Fruit fly (Drosophila melanogaster) whole organism, embryonic: ENCODE results near the gene CG45218.

ENCODE experiments used
- Ada2b ChIP-seq: fragments of 200-800 bp; sonication (Bioruptor generic); IDR thresholded peaks from 2 replicates; pipeline ENCODE4 v1.3.6; 2022; ENCODE audit warnings: missing biosample characterization, missing genetic modification characterization
- CG10209 ChIP-seq: fragments of 200-800 bp; sonication (Bioruptor generic); optimal IDR thresholded peaks from 3 replicates; lab custom pipeline; 2017; ENCODE audit warnings: missing biosample characterization, mild to moderate bottlenecking, missing genetic modification characterization, missing genetic modification reagents
- CG10274 ChIP-seq: fragments of 200-800 bp; sonication (Bioruptor generic); optimal IDR thresholded peaks from 3 replicates; lab custom pipeline; 2017; ENCODE audit warnings: missing biosample characterization, mild to moderate bottlenecking, missing genetic modification characterization
- CG11456 ChIP-seq: fragments of 200-800 bp; sonication (Bioruptor generic); IDR thresholded peaks from 3 replicates; pipeline ENCODE4 v1.3.6; 2022; ENCODE audit warnings: missing biosample characterization, missing genetic modification characterization
- CG12744 ChIP-seq: fragments of 200-800 bp; sonication (Bioruptor generic); optimal IDR thresholded peaks from 2 replicates; lab custom pipeline; 2016; ENCODE audit warnings: missing biosample characterization, missing genetic modification characterization
- CG14441 ChIP-seq: fragments of 200-800 bp; sonication (Bioruptor generic); IDR thresholded peaks from 2 replicates; pipeline ENCODE4 v1.3.6; 2022; ENCODE audit warnings: missing biosample characterization, missing genetic modification characterization
- CG14860 ChIP-seq: fragments of 200-800 bp; sonication (Bioruptor generic); IDR thresholded peaks from 3 replicates; pipeline ENCODE4 v1.3.6; 2022; ENCODE audit warnings: missing biosample characterization, missing genetic modification characterization; ENCODE audit not compliant: partially characterized antibody
- CG15011 ChIP-seq: fragments of 200-800 bp; sonication (Bioruptor generic); optimal IDR thresholded peaks from 3 replicates; lab custom pipeline; 2018; ENCODE audit warnings: missing biosample characterization, mild to moderate bottlenecking, missing genetic modification characterization
- CG17186 ChIP-seq: fragments of 200-800 bp; sonication (Bioruptor generic); optimal IDR thresholded peaks from 3 replicates; lab custom pipeline; 2017; ENCODE audit warnings: missing biosample characterization, missing genetic modification reagents, missing genetic modification characterization
- CG2202 ChIP-seq: fragments of 200-800 bp; sonication (Bioruptor generic); optimal IDR thresholded peaks from 2 replicates; lab custom pipeline; 2018; ENCODE audit warnings: missing biosample characterization, mild to moderate bottlenecking, missing genetic modification characterization
- CG2712 ChIP-seq: fragments of 200-800 bp; optimal IDR thresholded peaks from 3 replicates; lab custom pipeline; 2019; ENCODE audit warnings: missing biosample characterization, mild to moderate bottlenecking, missing genetic modification characterization, moderate library complexity
- CG3281 ChIP-seq: fragments of 200-800 bp; sonication (Bioruptor generic); optimal IDR thresholded peaks from 3 replicates; lab custom pipeline; 2017; ENCODE audit warnings: missing biosample characterization, mild to moderate bottlenecking, missing genetic modification characterization
- CG4820 ChIP-seq: fragments of 200-800 bp; sonication (Bioruptor generic); optimal IDR thresholded peaks from 3 replicates; lab custom pipeline; 2016; ENCODE audit warnings: missing biosample characterization, missing genetic modification characterization
- CG6791 ChIP-seq: fragments of 200-800 bp; sonication (Bioruptor generic); IDR thresholded peaks from 3 replicates; pipeline ENCODE4 v1.3.6; 2022; ENCODE audit warnings: missing biosample characterization, missing genetic modification characterization; ENCODE audit not compliant: partially characterized antibody
- CG8290 ChIP-seq, 3 experiments: fragments of 200-800 bp; sonication (Bioruptor generic); optimal IDR thresholded peaks; 2 replicates each; lab custom pipeline; 2016 to 2019; ENCODE audit warnings: missing biosample characterization in 3 of 3, missing genetic modification characterization in 3 of 3, mild to moderate bottlenecking in 2 of 3, moderate library complexity in 1 of 3
- CG8388 ChIP-seq: fragments of 200-800 bp; sonication (Bioruptor generic); optimal IDR thresholded peaks from 2 replicates; lab custom pipeline; 2019; ENCODE audit warnings: missing biosample characterization, mild to moderate bottlenecking, missing genetic modification characterization, moderate library complexity
- CG8765 ChIP-seq: fragments of 200-800 bp; sonication (Bioruptor generic); IDR thresholded peaks from 2 replicates; pipeline ENCODE4 v1.3.6; 2022; ENCODE audit warnings: missing biosample characterization, missing genetic modification characterization
- CG9215 ChIP-seq: fragments of 200-800 bp; sonication (Bioruptor generic); IDR thresholded peaks from 2 replicates; pipeline ENCODE4 v1.3.6; 2022; ENCODE audit warnings: missing biosample characterization, missing genetic modification characterization
- CG9932 ChIP-seq: fragments of 200-800 bp; sonication (Bioruptor generic); IDR thresholded peaks from 2 replicates; pipeline ENCODE4 v1.3.6; 2022; ENCODE audit warnings: missing biosample characterization, missing genetic modification characterization
- CTCF ChIP-seq: fragments of 200-800 bp; sonication (Bioruptor generic); optimal IDR thresholded peaks from 2 replicates; lab custom pipeline; 2017; ENCODE audit warnings: missing biosample characterization, mild to moderate bottlenecking, missing genetic modification characterization, moderate library complexity
- D ChIP-seq, 2 experiments: fragments of 200-800 bp in 1 of 2; fragments of >200 bp in 1 of 2; sonication (Bioruptor generic) in 1 of 2; optimal IDR thresholded peaks; 2 replicates in 1 of 2; 3 replicates in 1 of 2; lab custom pipeline; 2017; ENCODE audit warnings: mild to moderate bottlenecking in 1 of 2, missing biosample characterization in 1 of 2, missing genetic modification characterization in 1 of 2, missing genetic modification reagents in 1 of 2
- D19B ChIP-seq: fragments of 200-800 bp; sonication (Bioruptor generic); optimal IDR thresholded peaks from 2 replicates; lab custom pipeline; 2017; ENCODE audit warnings: missing biosample characterization, mild to moderate bottlenecking, missing genetic modification characterization
- Dad ChIP-seq: fragments of 200-800 bp; sonication (Bioruptor generic); optimal IDR thresholded peaks from 3 replicates; lab custom pipeline; 2016; ENCODE audit warnings: missing biosample characterization, missing genetic modification characterization
- Dbx ChIP-seq: fragments of 200-800 bp; sonication (Bioruptor generic); IDR thresholded peaks from 3 replicates; pipeline ENCODE4 v1.3.6; 2022; ENCODE audit warnings: missing biosample characterization, missing genetic modification characterization
- Fer2 ChIP-seq: fragments of 200-800 bp; sonication (Bioruptor generic); optimal IDR thresholded peaks from 2 replicates; lab custom pipeline; 2018; ENCODE audit warnings: missing biosample characterization, mild to moderate bottlenecking, missing genetic modification characterization, moderate library complexity
- H2.0 ChIP-seq: fragments of 200-800 bp; sonication (Bioruptor generic); IDR thresholded peaks from 2 replicates; pipeline ENCODE4 v1.3.6; 2022; ENCODE audit warnings: missing biosample characterization, missing genetic modification characterization
- HmgD ChIP-seq: fragments of 200-800 bp; sonication (Bioruptor generic); optimal IDR thresholded peaks from 3 replicates; lab custom pipeline; 2016; ENCODE audit warnings: missing biosample characterization, missing genetic modification characterization
- NC2α ChIP-seq: fragments of 200-800 bp; sonication (Bioruptor generic); optimal IDR thresholded peaks from 2 replicates; lab custom pipeline; 2016; ENCODE audit warnings: missing biosample characterization, missing genetic modification characterization
- Pdp1 ChIP-seq, 2 experiments: fragments of 200-800 bp; sonication (Bioruptor generic); optimal IDR thresholded peaks; 3 replicates each; lab custom pipeline; 2016; ENCODE audit warnings: missing biosample characterization in 2 of 2, missing genetic modification characterization in 2 of 2, mild to moderate bottlenecking in 1 of 2, moderate library complexity in 1 of 2
- Ravus ChIP-seq: fragments of 200-800 bp; sonication (Bioruptor generic); IDR thresholded peaks from 2 replicates; pipeline ENCODE4 v1.3.6; 2022; ENCODE audit warnings: missing biosample characterization, missing genetic modification characterization
- Side ChIP-seq: fragments of 200-800 bp; sonication (Bioruptor generic); optimal IDR thresholded peaks from 2 replicates; lab custom pipeline; 2016; ENCODE audit warnings: missing biosample characterization, missing genetic modification characterization
- Usf ChIP-seq: fragments of 200-800 bp; sonication (Bioruptor generic); optimal IDR thresholded peaks from 2 replicates; lab custom pipeline; 2017; ENCODE audit warnings: missing genotype, missing biosample characterization, missing genetic modification characterization
- al ChIP-seq: fragments of 200-800 bp; sonication (Bioruptor generic); IDR thresholded peaks from 2 replicates; pipeline ENCODE4 v1.3.6; 2022; ENCODE audit warnings: missing biosample characterization, missing genetic modification characterization
- bowl ChIP-seq: fragments of 200-800 bp; sonication (Bioruptor generic); IDR thresholded peaks from 2 replicates; pipeline ENCODE4 v1.3.6; 2022; ENCODE audit warnings: missing biosample characterization, missing genetic modification characterization
- caup ChIP-seq: fragments of 200-800 bp; sonication (Bioruptor generic); optimal IDR thresholded peaks from 3 replicates; lab custom pipeline; 2017; ENCODE audit warnings: missing biosample characterization, mild to moderate bottlenecking, missing genetic modification characterization, moderate library complexity; ENCODE audit not compliant: severe bottlenecking
- crp ChIP-seq, 2 experiments: fragments of 200-800 bp; sonication (Bioruptor generic); optimal IDR thresholded peaks; 2 replicates in 1 of 2; 3 replicates in 1 of 2; lab custom pipeline; 2017; ENCODE audit warnings: missing biosample characterization in 2 of 2, missing genetic modification characterization in 2 of 2, mild to moderate bottlenecking in 1 of 2, moderate library complexity in 1 of 2
- dm ChIP-seq: fragments of 200-800 bp; sonication (Bioruptor generic); optimal IDR thresholded peaks from 3 replicates; lab custom pipeline; 2016; ENCODE audit warnings: missing biosample characterization, missing genetic modification characterization
- exex ChIP-seq: fragments of 200-800 bp; sonication (Bioruptor generic); optimal IDR thresholded peaks from 4 replicates; lab custom pipeline; 2018; ENCODE audit warnings: missing biosample characterization, mild to moderate bottlenecking, missing genetic modification characterization, moderate library complexity
- fru ChIP-seq: fragments of >200 bp; optimal IDR thresholded peaks from 2 replicates; lab custom pipeline; 2017
- gro ChIP-seq: fragments of 200-800 bp; sonication (Bioruptor generic); optimal IDR thresholded peaks from 2 replicates; lab custom pipeline; 2016; ENCODE audit warnings: missing biosample characterization, missing genetic modification characterization
- klu ChIP-seq: fragments of 200-800 bp; sonication (Bioruptor generic); IDR thresholded peaks from 2 replicates; pipeline ENCODE4 v1.3.6; 2022; ENCODE audit warnings: missing biosample characterization, missing genetic modification characterization
- kni ChIP-seq: fragments of 200-800 bp; sonication (Bioruptor generic); optimal IDR thresholded peaks from 3 replicates; lab custom pipeline; 2017; ENCODE audit warnings: mild to moderate bottlenecking, missing biosample characterization, missing genetic modification reagents, missing genetic modification characterization
- mam ChIP-seq: fragments of 200-800 bp; sonication (Bioruptor generic); optimal IDR thresholded peaks from 3 replicates; lab custom pipeline; 2016; ENCODE audit warnings: missing biosample characterization, missing genetic modification characterization
- nom ChIP-seq: fragments of 200-800 bp; sonication (Bioruptor generic); optimal IDR thresholded peaks from 2 replicates; lab custom pipeline; 2017; ENCODE audit warnings: missing biosample characterization, missing genetic modification characterization, mild to moderate bottlenecking, moderate library complexity, missing genetic modification reagents
- pan ChIP-seq, 4 experiments: fragments of >200 bp in 3 of 4; fragments of 200-800 bp in 1 of 4; sonication (Bioruptor generic) in 1 of 4; optimal IDR thresholded peaks in 3 of 4; IDR thresholded peaks in 1 of 4; 2 replicates each; pipeline versions ENCODE4 v1.3.6 to Lab custom; 2017 to 2022; ENCODE audit warnings: missing biosample characterization in 2 of 4, missing genetic modification characterization in 2 of 4, mixed read lengths in 1 of 4
- ro ChIP-seq: fragments of 200-800 bp; sonication (Bioruptor generic); IDR thresholded peaks from 2 replicates; pipeline ENCODE4 v1.3.6; 2022; ENCODE audit warnings: missing biosample characterization, missing genetic modification characterization
- slp2 ChIP-seq: fragments of 200-800 bp; sonication (Bioruptor generic); optimal IDR thresholded peaks from 2 replicates; lab custom pipeline; 2016; ENCODE audit warnings: missing biosample characterization, missing genetic modification characterization
- sna ChIP-seq: fragments of 200-800 bp; sonication (Bioruptor generic); IDR thresholded peaks from 2 replicates; pipeline ENCODE4 v1.3.6; 2022; ENCODE audit warnings: missing biosample characterization, missing genetic modification characterization; ENCODE audit not compliant: partially characterized antibody

Gene CG45218

DNA sequence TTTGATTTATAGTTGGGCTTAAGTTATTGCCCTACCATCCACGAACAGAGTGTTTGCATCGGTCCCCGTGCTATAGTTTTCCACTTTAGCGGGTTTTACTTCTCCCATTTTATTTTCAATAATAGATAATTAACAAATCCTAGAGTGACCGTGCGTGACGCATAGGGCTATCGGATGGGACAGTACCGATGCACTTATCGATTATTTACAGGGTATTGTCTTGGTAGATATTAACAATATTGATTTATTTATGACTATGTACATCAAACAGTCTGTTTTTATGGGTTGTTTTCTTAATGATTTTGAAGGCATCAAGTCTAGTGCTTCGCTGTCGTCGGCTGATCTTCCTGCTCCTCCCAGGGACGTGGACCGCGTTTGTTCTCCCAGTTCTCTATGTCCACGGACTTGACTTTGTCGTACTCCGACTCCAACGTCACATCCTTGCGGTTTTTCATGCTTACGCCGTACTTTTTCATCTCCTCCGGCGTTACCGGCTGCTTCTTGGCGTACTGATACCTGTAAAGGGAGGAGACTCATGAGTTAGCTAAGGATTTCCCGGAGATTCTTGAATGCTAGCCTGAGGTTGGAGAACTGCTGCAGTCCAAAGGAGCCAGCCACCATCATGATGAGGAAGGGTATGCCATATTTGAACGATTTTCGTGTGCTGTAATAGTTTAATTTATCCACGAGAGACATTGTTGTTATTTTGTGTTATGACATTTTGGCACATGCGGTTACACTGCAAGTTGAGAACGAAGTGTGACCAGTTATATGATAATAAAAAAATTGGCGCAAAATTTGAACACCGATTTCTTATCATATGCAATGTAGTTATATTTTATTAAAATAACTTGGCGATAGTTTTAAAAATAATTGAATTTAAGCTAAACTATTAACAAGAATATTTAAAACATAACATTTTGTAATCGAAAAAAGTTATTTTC lies 12.4 kb downstream of the CG45218 start, which contains the start of the genes MRG15 and Tm1 (continued):
- TF ChIP-seq slp2 (GFP tag; lab: Kevin White, UChicago): peak; percentile 14
- TF ChIP-seq ro (GFP tag; lab: Robert Waterston, UW): no peak
- TF ChIP-seq CG2202 (tag; lab: Kevin White, UChicago): no peak
- no peak for TF ChIP-seq HmgD (GFP tag; lab: Kevin White, UChicago)
- no peak for TF ChIP-seq kni
- TF ChIP-seq Pdp1 (GFP tag; optimal IDR thresholded peaks at IDR 0.05; lab: Kevin White, UChicago): peak in 1 of 2 experiments; percentile 95
- no peak for TF ChIP-seq Fer2 (tag; lab: Kevin White, UChicago)
- no peak for TF ChIP-seq gro (GFP tag; lab: Kevin White, UChicago)
- TF ChIP-seq caup (GFP tag; lab: Kevin White, UChicago): no peak
- no peak for TF ChIP-seq CG10209 (GFP tag; lab: Kevin White, UChicago)
- TF ChIP-seq sna: peak; percentile 37
- TF ChIP-seq dm (GFP tag; lab: Kevin White, UChicago): no peak
- TF ChIP-seq exex (tag; lab: Kevin White, UChicago): peak; percentile 45
- TF ChIP-seq crp (GFP tag; optimal IDR thresholded peaks at IDR 0.05; lab: Kevin White, UChicago): no peak
- TF ChIP-seq CG8290 (GFP tag; optimal IDR thresholded peaks at IDR 0.05; lab: Kevin White, UChicago): no peak
- TF ChIP-seq CG8290 (tag; optimal IDR thresholded peaks at IDR 0.05; lab: Kevin White, UChicago): peak in 1 of 2 experiments; percentile 30
- TF ChIP-seq Dbx: no peak
- no peak for TF ChIP-seq CTCF (GFP tag; lab: Kevin White, UChicago)
- peak; percentile 61 for TF ChIP-seq CG6791 (GFP tag; lab: Robert Waterston, UW)
- TF ChIP-seq D19B (GFP tag; lab: Kevin White, UChicago): peak; percentile 99
- no peak for TF ChIP-seq Ravus (GFP tag; lab: Robert Waterston, UW)
- TF ChIP-seq CG8765: no peak
- TF ChIP-seq fru (lab: Kevin White, UChicago): no peak
- TF ChIP-seq D (optimal IDR thresholded peaks at IDR 0.05; lab: Kevin White, UChicago): no peak
- TF ChIP-seq D (GFP tag; optimal IDR thresholded peaks at IDR 0.05; lab: Kevin White, UChicago): no peak
- no peak for TF ChIP-seq CG8388 (GFP tag; lab: Kevin White, UChicago)
- TF ChIP-seq NC2α: no peak
- no peak for TF ChIP-seq CG11456 (GFP tag; lab: Robert Waterston, UW)
- TF ChIP-seq klu (GFP tag; lab: Robert Waterston, UW): no peak
- TF ChIP-seq Dad (GFP tag; lab: Kevin White, UChicago): peak; percentile 16
- no peak for TF ChIP-seq Usf (GFP tag; lab: Kevin White, UChicago)
- no peak for TF ChIP-seq CG15011 (GFP tag; lab: Kevin White, UChicago)
- TF ChIP-seq Side: no peak
- peak; percentile 53; the same call in 2 of the 3 replicates for TF ChIP-seq CG14860
- no peak for TF ChIP-seq mam
- no peak for TF ChIP-seq CG4820 (GFP tag; lab: Kevin White, UChicago)
- no peak for TF ChIP-seq nom (GFP tag; lab: Kevin White, UChicago)
- peak; percentile 33; the same call in 1 of the 2 replicates for TF ChIP-seq CG9932 (GFP tag; lab: Robert Waterston, UW)
- TF ChIP-seq pan (optimal IDR thresholded peaks at IDR 0.05; lab: Kevin White, UChicago): no peak
- TF ChIP-seq pan (GFP tag; optimal IDR thresholded peaks at IDR 0.05 in 1 of 2, IDR thresholded peaks at IDR 0.05 in 1 of 2): no peak
- TF ChIP-seq CG3281: no peak
- TF ChIP-seq CG17186 (GFP tag; lab: Kevin White, UChicago): no peak
- TF ChIP-seq bowl: no peak
- TF ChIP-seq CG14441 (GFP tag; lab: Robert Waterston, UW): no peak
- TF ChIP-seq Ada2b (GFP tag; lab: Robert Waterston, UW): no peak
- no peak for TF ChIP-seq CG12744 (GFP tag; lab: Kevin White, UChicago)
- TF ChIP-seq al (GFP tag; lab: Robert Waterston, UW): no peak
- no peak for TF ChIP-seq CG9215 (GFP tag; lab: Robert Waterston, UW)
- TF ChIP-seq H2.0: no peak
- no peak for TF ChIP-seq CG2712 (tag; lab: Kevin White, UChicago)
- no peak for TF ChIP-seq CG10274 (GFP tag; lab: Kevin White, UChicago)
